Worm (Caenorhabditis elegans) whole organism, young adult: ENCODE data around the gene wdr-83.

ENCODE experiments used
- B0261.1 ChIP-seq: sonication (generic microtip); optimal IDR thresholded peaks from 2 replicates; lab custom pipeline; 2016; ENCODE audit warnings: mild to moderate bottlenecking, missing genetic modification characterization, moderate library complexity, missing compliant biosample characterization
- D2030.7 ChIP-seq: fragments of 200-800 bp; sonication (Bioruptor generic); IDR thresholded peaks from 2 replicates; pipeline ENCODE4 v1.3.6; 2022; ENCODE audit warnings: missing genetic modification reagents, missing genetic modification characterization, missing compliant biosample characterization
- F10E7.11 ChIP-seq: sonication (generic microtip); optimal IDR thresholded peaks from 2 replicates; lab custom pipeline; 2017; ENCODE audit warnings: mild to moderate bottlenecking, missing genetic modification characterization, moderate library complexity, missing compliant biosample characterization
- F22D6.2 ChIP-seq: sonication (generic microtip); optimal IDR thresholded peaks from 2 replicates; lab custom pipeline; 2016; ENCODE audit warnings: mild to moderate bottlenecking, missing genetic modification characterization, missing compliant biosample characterization
- F23B12.7 ChIP-seq: sonication (generic microtip); optimal IDR thresholded peaks from 2 replicates; lab custom pipeline; 2017; ENCODE audit warnings: missing genetic modification characterization, mild to moderate bottlenecking, missing compliant biosample characterization, antibody characterized with exemption, moderate library complexity; ENCODE audit not compliant: insufficient read depth
- F37B4.10 ChIP-seq: fragments of 200-800 bp; sonication (Bioruptor generic); IDR thresholded peaks from 2 replicates; pipeline ENCODE4 v1.3.6; 2022; ENCODE audit warnings: missing genetic modification characterization, missing compliant biosample characterization
- F57C9.4 ChIP-seq: sonication (generic microtip); optimal IDR thresholded peaks from 2 replicates; lab custom pipeline; 2017; ENCODE audit warnings: mild to moderate bottlenecking, missing genetic modification characterization, missing compliant biosample characterization
- Y79H2A.3 ChIP-seq: fragments of 200-800 bp; sonication (Bioruptor generic); conservative IDR thresholded peaks from 2 replicates; pipeline ENCODE4 v1.3.6; 2022; ENCODE audit warnings: missing genetic modification reagents, missing genetic modification characterization, missing compliant biosample characterization
- Y95B8A.8 ChIP-seq: fragments of 200-800 bp; sonication (Bioruptor generic); IDR thresholded peaks from 2 replicates; pipeline ENCODE4 v1.3.6; 2022; ENCODE audit warnings: missing genetic modification reagents, missing genetic modification characterization, missing compliant biosample characterization
- akir-1 ChIP-seq: fragments of 200-800 bp; sonication (Bioruptor generic); optimal IDR thresholded peaks from 2 replicates; lab custom pipeline; 2018; ENCODE audit warnings: mild to moderate bottlenecking, missing genetic modification characterization, moderate library complexity, missing compliant biosample characterization
- aptf-2 ChIP-seq: fragments of 200-800 bp; sonication (Bioruptor generic); conservative IDR thresholded peaks from 2 replicates; pipeline ENCODE4 v1.3.6; 2022; ENCODE audit warnings: missing genetic modification reagents, missing genetic modification characterization, missing compliant biosample characterization
- attf-3 ChIP-seq: fragments of 200-800 bp; sonication (Bioruptor generic); conservative IDR thresholded peaks from 2 replicates; pipeline ENCODE4 v1.3.6; 2022; ENCODE audit warnings: missing genetic modification reagents, missing genetic modification characterization, missing compliant biosample characterization
- bed-1 ChIP-seq: fragments of 200-800 bp; sonication (Bioruptor generic); IDR thresholded peaks from 2 replicates; pipeline ENCODE4 v1.3.6; 2022; ENCODE audit warnings: missing genetic modification reagents, missing genetic modification characterization, missing compliant biosample characterization
- cebp-1 ChIP-seq, 2 experiments: fragments of 200-800 bp in 1 of 2; sonication (Bioruptor generic) in 1 of 2; sonication (generic microtip) in 1 of 2; IDR thresholded peaks in 1 of 2; optimal IDR thresholded peaks in 1 of 2; 2 replicates each; pipeline versions ENCODE4 v1.3.6 to Lab custom; 2017 to 2022; ENCODE audit warnings: missing compliant biosample characterization in 2 of 2, missing genetic modification characterization in 2 of 2, mild to moderate bottlenecking in 1 of 2, missing genetic modification reagents in 1 of 2, moderate library complexity in 1 of 2
- ceh-91 ChIP-seq: fragments of 200-800 bp; sonication (Bioruptor generic); IDR thresholded peaks from 2 replicates; pipeline ENCODE4 v1.3.6; 2022; ENCODE audit warnings: missing genetic modification reagents, missing genetic modification characterization, missing compliant biosample characterization
- chd-7 ChIP-seq: sonication (generic microtip); optimal IDR thresholded peaks from 2 replicates; lab custom pipeline; 2016; ENCODE audit warnings: mild to moderate bottlenecking, missing genetic modification characterization, moderate library complexity, missing compliant biosample characterization
- die-1 ChIP-seq: sonication (generic microtip); optimal IDR thresholded peaks from 2 replicates; lab custom pipeline; 2016; ENCODE audit warnings: missing genotype, mild to moderate bottlenecking, missing genetic modification characterization, missing compliant biosample characterization
- dpff-1 ChIP-seq: sonication (generic microtip); optimal IDR thresholded peaks from 2 replicates; lab custom pipeline; 2017; ENCODE audit warnings: mild to moderate bottlenecking, missing genetic modification characterization, missing compliant biosample characterization
- efl-1 ChIP-seq: fragments of 150-350 bp; optimal IDR thresholded peaks from 2 replicates; lab custom pipeline; 2014; ENCODE audit warnings: missing biosample characterization, missing genetic modification reagents, missing genetic modification characterization
- egrh-3 ChIP-seq: fragments of 200-800 bp; sonication (Bioruptor generic); IDR thresholded peaks from 2 replicates; pipeline ENCODE4 v1.3.6; 2022; ENCODE audit warnings: missing genetic modification reagents, missing genetic modification characterization, missing compliant biosample characterization
- ets-4 ChIP-seq: fragments of 200-800 bp; sonication (Bioruptor generic); optimal IDR thresholded peaks from 2 replicates; lab custom pipeline; 2018; ENCODE audit warnings: mild to moderate bottlenecking, missing genetic modification characterization, missing compliant biosample characterization
- fkh-3 ChIP-seq: sonication (generic microtip); optimal IDR thresholded peaks from 2 replicates; lab custom pipeline; 2016; ENCODE audit warnings: mild to moderate bottlenecking, missing genetic modification characterization, missing compliant biosample characterization
- hmg-20 ChIP-seq: fragments of 200-800 bp; sonication (Bioruptor generic); IDR thresholded peaks from 2 replicates; pipeline ENCODE4 v1.3.6; 2022; ENCODE audit warnings: missing genetic modification reagents, missing genetic modification characterization, missing compliant biosample characterization
- let-526 ChIP-seq: fragments of 200-800 bp; sonication (Bioruptor generic); IDR thresholded peaks from 2 replicates; pipeline ENCODE4 v1.3.6; 2022; ENCODE audit warnings: missing genetic modification reagents, missing genetic modification characterization, missing compliant biosample characterization
- lin-26 ChIP-seq: fragments of 200-800 bp; sonication (Bioruptor generic); IDR thresholded peaks from 2 replicates; pipeline ENCODE4 v1.3.6; 2022; ENCODE audit warnings: missing genetic modification reagents, missing genetic modification characterization, missing compliant biosample characterization
- lin-35 ChIP-seq, 3 experiments: fragments of 150-350 bp in 2 of 3; sonication (generic microtip) in 1 of 3; optimal IDR thresholded peaks; 2 replicates each; lab custom pipeline; 2014 to 2018; ENCODE audit warnings: missing biosample characterization in 3 of 3, missing genetic modification characterization in 3 of 3, missing genetic modification reagents in 3 of 3
- lir-1 ChIP-seq: fragments of 200-800 bp; sonication (Bioruptor generic); conservative IDR thresholded peaks from 2 replicates; pipeline ENCODE4 v1.3.6; 2022; ENCODE audit warnings: missing genetic modification reagents, missing genetic modification characterization, missing compliant biosample characterization
- lsl-1 ChIP-seq: fragments of 200-800 bp; sonication (Bioruptor generic); optimal IDR thresholded peaks from 2 replicates; lab custom pipeline; 2018; ENCODE audit warnings: mild to moderate bottlenecking, missing genetic modification characterization, moderate library complexity, missing compliant biosample characterization
- lsy-27 ChIP-seq: sonication (generic microtip); optimal IDR thresholded peaks from 2 replicates; lab custom pipeline; 2017; ENCODE audit warnings: missing genetic modification characterization, mild to moderate bottlenecking, missing compliant biosample characterization, antibody characterized with exemption, missing genotype, borderline replicate concordance; ENCODE audit not compliant: insufficient read depth
- madf-10 ChIP-seq: sonication (generic microtip); optimal IDR thresholded peaks from 2 replicates; lab custom pipeline; 2016; ENCODE audit warnings: mild to moderate bottlenecking, missing genetic modification characterization, missing compliant biosample characterization
- madf-3 ChIP-seq: fragments of 200-800 bp; sonication (Bioruptor generic); IDR thresholded peaks from 2 replicates; pipeline ENCODE4 v1.3.6; 2022; ENCODE audit warnings: missing genetic modification reagents, missing genetic modification characterization, missing compliant biosample characterization
- mel-28 ChIP-seq: sonication (generic microtip); optimal IDR thresholded peaks from 2 replicates; lab custom pipeline; 2016; ENCODE audit warnings: borderline replicate concordance, mild to moderate bottlenecking, missing genetic modification characterization, missing compliant biosample characterization
- nfya-2 ChIP-seq: fragments of 200-800 bp; sonication (Bioruptor generic); IDR thresholded peaks from 2 replicates; pipeline ENCODE4 v1.3.6; 2022; ENCODE audit warnings: missing genetic modification reagents, missing genetic modification characterization, missing compliant biosample characterization
- nhr-120 ChIP-seq: fragments of 200-800 bp; sonication (Bioruptor generic); IDR thresholded peaks from 2 replicates; pipeline ENCODE4 v1.3.6; 2022; ENCODE audit warnings: missing genetic modification characterization, missing compliant biosample characterization
- nhr-179 ChIP-seq: sonication (generic microtip); optimal IDR thresholded peaks from 2 replicates; lab custom pipeline; 2016; ENCODE audit warnings: mild to moderate bottlenecking, missing genetic modification characterization, missing compliant biosample characterization
- pha-4 ChIP-seq: fragments of 150-350 bp; sonication (generic microtip); optimal IDR thresholded peaks from 2 replicates; lab custom pipeline; 2014; ENCODE audit warnings: missing biosample characterization, missing genetic modification reagents, missing genetic modification characterization
- sdz-38 ChIP-seq: sonication (generic microtip); optimal IDR thresholded peaks from 2 replicates; lab custom pipeline; 2016; ENCODE audit warnings: missing genotype, missing genetic modification characterization, missing compliant biosample characterization
- snpc-1.1 ChIP-seq: sonication (generic microtip); optimal IDR thresholded peaks from 2 replicates; lab custom pipeline; 2017; ENCODE audit warnings: missing genetic modification characterization, mild to moderate bottlenecking, missing compliant biosample characterization, antibody characterized with exemption, moderate library complexity, missing genotype, missing genetic modification reagents; ENCODE audit not compliant: insufficient read depth
- somi-1 ChIP-seq: fragments of 200-800 bp; sonication (Bioruptor generic); optimal IDR thresholded peaks from 2 replicates; lab custom pipeline; 2018; ENCODE audit warnings: mild to moderate bottlenecking, missing genetic modification characterization, missing compliant biosample characterization
- tbp1 ChIP-seq: fragments of 200-800 bp; sonication (Bioruptor generic); optimal IDR thresholded peaks from 2 replicates; lab custom pipeline; 2018; ENCODE audit warnings: mild to moderate bottlenecking, missing genetic modification characterization, missing compliant biosample characterization
- tlf-1 ChIP-seq: fragments of 200-800 bp; sonication (Bioruptor generic); optimal IDR thresholded peaks from 2 replicates; lab custom pipeline; 2018; ENCODE audit warnings: mild to moderate bottlenecking, missing genetic modification characterization, missing compliant biosample characterization
- unc-130 ChIP-seq: sonication (generic microtip); optimal IDR thresholded peaks from 2 replicates; lab custom pipeline; 2016; ENCODE audit warnings: missing genetic modification reagents, missing genetic modification characterization, missing compliant biosample characterization
- ztf-18 ChIP-seq: sonication (generic microtip); optimal IDR thresholded peaks from 2 replicates; lab custom pipeline; 2016; ENCODE audit warnings: missing genotype, mild to moderate bottlenecking, missing genetic modification characterization, missing compliant biosample characterization
- ztf-25 ChIP-seq: fragments of 200-800 bp; sonication (Bioruptor generic); IDR thresholded peaks from 2 replicates; pipeline ENCODE4 v1.3.6; 2022; ENCODE audit warnings: missing genetic modification reagents, missing genetic modification characterization, missing compliant biosample characterization
- ztf-28 ChIP-seq: fragments of 200-800 bp; sonication (Bioruptor generic); IDR thresholded peaks from 2 replicates; pipeline ENCODE4 v1.3.6; 2022; ENCODE audit warnings: missing genetic modification reagents, missing genetic modification characterization, missing compliant biosample characterization
- ztf-3 ChIP-seq: fragments of 200-800 bp; sonication (Bioruptor generic); optimal IDR thresholded peaks from 2 replicates; lab custom pipeline; 2018; ENCODE audit warnings: mild to moderate bottlenecking, missing genetic modification characterization, missing compliant biosample characterization
- ztf-6 ChIP-seq: fragments of 200-800 bp; sonication (Bioruptor generic); IDR thresholded peaks from 2 replicates; pipeline ENCODE4 v1.3.6; 2022; ENCODE audit warnings: missing genetic modification reagents, missing genetic modification characterization, missing compliant biosample characterization

wdr-83 gene

ce11 chrII:5055129-5055666 is 23.7 kb upstream of the wdr-83 start, which contains the start of the genes ify-1 and rpl-22 (continued):
- TF ChIP-seq lsy-27, result no peak
- TF ChIP-seq mel-28 (tag; lab: Kevin White, UChicago), result no peak
- TF ChIP-seq B0261.1 (tag; lab: Kevin White, UChicago), result peak; percentile 34
- no peak for TF ChIP-seq Y79H2A.3 (GFP tag; lab: Robert Waterston, UW)
- TF ChIP-seq nhr-179 (tag; lab: Kevin White, UChicago), result no peak
- peak; percentile 81 for TF ChIP-seq snpc-1.1 (tag; lab: Kevin White, UChicago)
- no peak for TF ChIP-seq nfya-2 (GFP tag; lab: Robert Waterston, UW)
- TF ChIP-seq nhr-120, result no peak
- TF ChIP-seq dpff-1 (tag; lab: Kevin White, UChicago), result no peak
- TF ChIP-seq tbp1 (GFP tag; lab: Kevin White, UChicago), result peak; percentile 73
- no peak; the same call in 1 of the 2 replicates for TF ChIP-seq lin-26 (GFP tag; lab: Robert Waterston, UW)
- 0 out of 2 replicates have a peak, but pooled peaks have one; percentile 42 for TF ChIP-seq ztf-28 (GFP tag; lab: Robert Waterston, UW)
- TF ChIP-seq madf-3, result peak; percentile 77; the same call in 1 of the 2 replicates
- TF ChIP-seq ets-4 (GFP tag; lab: Kevin White, UChicago), result no peak
- no peak for TF ChIP-seq ztf-6
- TF ChIP-seq D2030.7, result peak; percentile 83
- peak; percentile 79 for TF ChIP-seq F23B12.7 (tag; lab: Kevin White, UChicago)
- TF ChIP-seq F22D6.2 (tag; lab: Kevin White, UChicago), result no peak
- TF ChIP-seq unc-130 (GFP tag; lab: Kevin White, UChicago), result no peak
- TF ChIP-seq lsl-1 (GFP tag; lab: Kevin White, UChicago), result peak; percentile 95
- TF ChIP-seq tlf-1 (GFP tag; lab: Kevin White, UChicago), result peak; percentile 85
- TF ChIP-seq hmg-20 (GFP tag; lab: Robert Waterston, UW), result peak; percentile 48; the same call in 1 of the 2 replicates
- TF ChIP-seq Y95B8A.8 (GFP tag; lab: Robert Waterston, UW), result 0 out of 2 replicates have a peak, but pooled peaks have one; percentile 54
- TF ChIP-seq efl-1 (GFP tag; lab: Kevin White, UChicago), result peak; percentile 80
- TF ChIP-seq akir-1 (GFP tag; lab: Kevin White, UChicago), result no peak
- TF ChIP-seq somi-1 (GFP tag; lab: Kevin White, UChicago), result no peak
- TF ChIP-seq cebp-1 (GFP tag; IDR thresholded peaks at IDR 0.05; lab: Robert Waterston, UW), result no peak
- TF ChIP-seq cebp-1 (tag; optimal IDR thresholded peaks at IDR 0.05; lab: Kevin White, UChicago), result peak; percentile 76
- TF ChIP-seq die-1, result peak; percentile 7
- TF ChIP-seq chd-7 (tag; lab: Kevin White, UChicago), result no peak
- peak; percentile 56 for TF ChIP-seq madf-10 (tag; lab: Kevin White, UChicago)
- TF ChIP-seq pha-4 (tag; lab: Kevin White, UChicago), result peak; percentile 54
- no peak for TF ChIP-seq aptf-2 (GFP tag; lab: Robert Waterston, UW)
- peak; percentile 63 for TF ChIP-seq ztf-18 (tag; lab: Kevin White, UChicago)
- TF ChIP-seq let-526 (GFP tag; lab: Robert Waterston, UW), result no peak
- TF ChIP-seq ceh-91 (GFP tag; lab: Robert Waterston, UW), result peak; percentile 89
- TF ChIP-seq ztf-25 (GFP tag; lab: Robert Waterston, UW), result no peak
- no peak for TF ChIP-seq F37B4.10 (GFP tag; lab: Robert Waterston, UW)
- TF ChIP-seq F57C9.4 (tag; lab: Kevin White, UChicago), result peak; percentile 6
- TF ChIP-seq egrh-3 (GFP tag; lab: Robert Waterston, UW), result peak; percentile 77
- no peak for TF ChIP-seq sdz-38
- no peak for TF ChIP-seq ztf-3 (GFP tag; lab: Kevin White, UChicago)
- no peak for TF ChIP-seq bed-1 (GFP tag; lab: Robert Waterston, UW)
- peak; percentile 39; the same call in 1 of the 2 replicates for TF ChIP-seq lir-1 (GFP tag; lab: Robert Waterston, UW)
- TF ChIP-seq lin-35 (GFP tag; optimal IDR thresholded peaks at IDR 0.05; lab: Kevin White, UChicago), result peak; percentile 8 to 91 (median 70)
- no peak for TF ChIP-seq F10E7.11
- peak; percentile 65 for TF ChIP-seq attf-3
- TF ChIP-seq fkh-3 (tag; lab: Kevin White, UChicago), result no peak
